Fruit fly (Drosophila melanogaster) whole organism, embryonic: ENCODE measurements around the gene Cys.

Source experiments
- Asciz ChIP-seq: fragments of 200-800 bp; sonication (Bioruptor generic); optimal IDR thresholded peaks from 2 replicates; lab custom pipeline; 2017; ENCODE audit warnings: missing biosample characterization, mild to moderate bottlenecking, missing genetic modification characterization, missing genetic modification reagents
- CG10147 ChIP-seq: fragments of 200-800 bp; sonication (Bioruptor generic); optimal IDR thresholded peaks from 2 replicates; lab custom pipeline; 2019; ENCODE audit warnings: missing biosample characterization, mild to moderate bottlenecking, missing genetic modification characterization, moderate library complexity
- CG10565 ChIP-seq: fragments of 200-800 bp; sonication (Bioruptor generic); optimal IDR thresholded peaks from 3 replicates; lab custom pipeline; 2016; ENCODE audit warnings: missing biosample characterization, mild to moderate bottlenecking, missing genetic modification characterization
- CG1233 ChIP-seq: fragments of 200-800 bp; sonication (Bioruptor generic); optimal IDR thresholded peaks from 4 replicates; lab custom pipeline; 2018; ENCODE audit warnings: missing biosample characterization, mild to moderate bottlenecking, missing genetic modification characterization
- CG13123 ChIP-seq: fragments of 200-800 bp; sonication (Bioruptor generic); optimal IDR thresholded peaks from 2 replicates; lab custom pipeline; 2016; ENCODE audit warnings: missing biosample characterization, missing genetic modification characterization
- CG14050 ChIP-seq: fragments of 200-800 bp; sonication (Bioruptor generic); IDR thresholded peaks from 3 replicates; pipeline ENCODE4 v1.3.6; 2022; ENCODE audit warnings: missing biosample characterization, missing genetic modification characterization
- CG1529 ChIP-seq: fragments of 200-800 bp; sonication (Bioruptor generic); optimal IDR thresholded peaks from 3 replicates; lab custom pipeline; 2018; ENCODE audit warnings: missing biosample characterization, missing genetic modification characterization
- CG15514 ChIP-seq: fragments of 200-800 bp; sonication (Bioruptor generic); optimal IDR thresholded peaks from 3 replicates; lab custom pipeline; 2017; ENCODE audit warnings: missing biosample characterization, missing genetic modification characterization, mild to moderate bottlenecking, moderate library complexity, missing genetic modification reagents
- CG16863 ChIP-seq: fragments of 200-800 bp; sonication (Bioruptor generic); optimal IDR thresholded peaks from 3 replicates; lab custom pipeline; 2016; ENCODE audit warnings: missing biosample characterization, missing genetic modification characterization
- CG17186 ChIP-seq: fragments of 200-800 bp; sonication (Bioruptor generic); optimal IDR thresholded peaks from 3 replicates; lab custom pipeline; 2017; ENCODE audit warnings: missing biosample characterization, missing genetic modification reagents, missing genetic modification characterization
- CG2129 ChIP-seq: fragments of 200-800 bp; sonication (Bioruptor generic); IDR thresholded peaks from 2 replicates; pipeline ENCODE4 v1.3.6; 2022; ENCODE audit warnings: missing biosample characterization, missing genetic modification characterization; ENCODE audit not compliant: partially characterized antibody
- CG2199 ChIP-seq: fragments of 200-800 bp; sonication (Bioruptor generic); IDR thresholded peaks from 3 replicates; pipeline ENCODE4 v1.3.6; 2022; ENCODE audit warnings: missing biosample characterization, missing genetic modification characterization
- CG33557 ChIP-seq: fragments of 200-800 bp; sonication (Bioruptor generic); optimal IDR thresholded peaks from 2 replicates; lab custom pipeline; 2019; ENCODE audit warnings: missing biosample characterization, mild to moderate bottlenecking, missing genetic modification characterization, moderate library complexity
- CG3995 ChIP-seq: fragments of 200-800 bp; sonication (Bioruptor generic); optimal IDR thresholded peaks from 3 replicates; lab custom pipeline; 2016; ENCODE audit warnings: missing biosample characterization, missing genetic modification characterization
- CG4282 ChIP-seq: fragments of 200-800 bp; sonication (Bioruptor generic); optimal IDR thresholded peaks from 2 replicates; lab custom pipeline; 2016; ENCODE audit warnings: missing biosample characterization, missing genetic modification characterization
- CG4360 ChIP-seq: fragments of 200-800 bp; sonication (Bioruptor generic); IDR thresholded peaks from 2 replicates; pipeline ENCODE4 v1.3.6; 2022; ENCODE audit warnings: missing biosample characterization, missing genetic modification characterization
- CG43689 ChIP-seq: fragments of 200-800 bp; sonication (Bioruptor generic); IDR thresholded peaks from 2 replicates; pipeline ENCODE4 v1.3.6; 2022; ENCODE audit warnings: missing biosample characterization, missing genetic modification characterization
- CG4617 ChIP-seq: fragments of 200-800 bp; sonication (Bioruptor generic); optimal IDR thresholded peaks from 3 replicates; lab custom pipeline; 2016; ENCODE audit warnings: missing biosample characterization, missing genetic modification characterization, borderline replicate concordance
- CG6175 ChIP-seq: fragments of 200-800 bp; sonication (Bioruptor generic); IDR thresholded peaks from 3 replicates; pipeline ENCODE4 v1.3.6; 2022; ENCODE audit warnings: missing biosample characterization, missing genetic modification characterization
- CG6272 ChIP-seq: fragments of 200-800 bp; sonication (Bioruptor generic); IDR thresholded peaks from 2 replicates; pipeline ENCODE4 v1.3.6; 2022; ENCODE audit warnings: missing biosample characterization, missing genetic modification characterization
- CG6791 ChIP-seq: fragments of 200-800 bp; sonication (Bioruptor generic); IDR thresholded peaks from 3 replicates; pipeline ENCODE4 v1.3.6; 2022; ENCODE audit warnings: missing biosample characterization, missing genetic modification characterization; ENCODE audit not compliant: partially characterized antibody
- CG7928 ChIP-seq: fragments of 200-800 bp; sonication (Bioruptor generic); optimal IDR thresholded peaks from 2 replicates; lab custom pipeline; 2017; ENCODE audit warnings: missing biosample characterization, mild to moderate bottlenecking, missing genetic modification characterization
- CG7963 ChIP-seq: fragments of 200-800 bp; sonication (Bioruptor generic); IDR thresholded peaks from 3 replicates; pipeline ENCODE4 v1.3.6; 2022; ENCODE audit warnings: missing biosample characterization, missing genetic modification characterization; ENCODE audit not compliant: partially characterized antibody
- Gsc ChIP-seq: fragments of 200-800 bp; sonication (Bioruptor generic); IDR thresholded peaks from 2 replicates; pipeline ENCODE4 v1.3.6; 2022; ENCODE audit warnings: missing biosample characterization, missing genetic modification characterization
- H15 ChIP-seq: fragments of 200-800 bp; sonication (Bioruptor generic); IDR thresholded peaks from 3 replicates; pipeline ENCODE4 v1.3.6; 2022; ENCODE audit warnings: missing biosample characterization, missing genetic modification characterization
- HHEX ChIP-seq: fragments of 200-800 bp; sonication (Bioruptor generic); optimal IDR thresholded peaks from 3 replicates; lab custom pipeline; 2017; ENCODE audit warnings: missing biosample characterization, mild to moderate bottlenecking, missing genetic modification characterization, missing genetic modification reagents
- MESR4 ChIP-seq: fragments of 200-800 bp; sonication (Bioruptor generic); optimal IDR thresholded peaks from 2 replicates; lab custom pipeline; 2018; ENCODE audit warnings: missing biosample characterization, mild to moderate bottlenecking, missing genetic modification characterization, moderate library complexity
- Neu2 ChIP-seq: fragments of 200-800 bp; sonication (Bioruptor generic); optimal IDR thresholded peaks from 3 replicates; lab custom pipeline; 2016; ENCODE audit warnings: missing biosample characterization, missing genetic modification characterization, borderline replicate concordance
- Ravus ChIP-seq: fragments of 200-800 bp; sonication (Bioruptor generic); IDR thresholded peaks from 2 replicates; pipeline ENCODE4 v1.3.6; 2022; ENCODE audit warnings: missing biosample characterization, missing genetic modification characterization
- Rfx ChIP-seq: fragments of 200-800 bp; sonication (Bioruptor generic); IDR thresholded peaks from 2 replicates; pipeline ENCODE4 v1.3.6; 2022; ENCODE audit warnings: missing biosample characterization, missing genetic modification characterization
- Vsx1 ChIP-seq: fragments of 200-800 bp; sonication (Bioruptor generic); optimal IDR thresholded peaks from 2 replicates; lab custom pipeline; 2017; ENCODE audit warnings: missing biosample characterization, mild to moderate bottlenecking, missing genetic modification characterization, missing genetic modification reagents
- bcd ChIP-seq: fragments of 200-800 bp; sonication (Bioruptor generic); optimal IDR thresholded peaks from 2 replicates; lab custom pipeline; 2017; ENCODE audit warnings: missing biosample characterization, mild to moderate bottlenecking, missing genetic modification characterization
- croc ChIP-seq: fragments of 200-800 bp; sonication (Bioruptor generic); conservative IDR thresholded peaks from 3 replicates; pipeline ENCODE4 v1.3.6; 2022; ENCODE audit warnings: missing biosample characterization, missing genetic modification characterization
- dati ChIP-seq: fragments of 200-800 bp; sonication (Bioruptor generic); IDR thresholded peaks from 2 replicates; pipeline ENCODE4 v1.3.6; 2022; ENCODE audit warnings: missing biosample characterization, missing genetic modification characterization
- dmrt99B ChIP-seq: fragments of 200-800 bp; sonication (Bioruptor generic); optimal IDR thresholded peaks from 2 replicates; lab custom pipeline; 2018; ENCODE audit warnings: missing biosample characterization, mild to moderate bottlenecking, missing genetic modification characterization, moderate library complexity
- ftz-f1 ChIP-seq: fragments of 200-800 bp; sonication (Bioruptor generic); optimal IDR thresholded peaks from 2 replicates; lab custom pipeline; 2016; ENCODE audit warnings: missing biosample characterization, missing genetic modification characterization
- gcm2 ChIP-seq: fragments of 200-800 bp; sonication (Bioruptor generic); optimal IDR thresholded peaks from 2 replicates; lab custom pipeline; 2016; ENCODE audit warnings: missing biosample characterization, missing genetic modification characterization
- hth ChIP-seq: fragments of >200 bp; optimal IDR thresholded peaks from 2 replicates; lab custom pipeline; 2017; ENCODE audit warnings: inconsistent platforms
- kah ChIP-seq: fragments of 200-800 bp; sonication (Bioruptor generic); optimal IDR thresholded peaks from 2 replicates; lab custom pipeline; 2018; ENCODE audit warnings: missing biosample characterization, mild to moderate bottlenecking, missing genetic modification characterization
- lab ChIP-seq: fragments of 200-800 bp; sonication (Bioruptor generic); optimal IDR thresholded peaks from 3 replicates; lab custom pipeline; 2017; ENCODE audit warnings: missing biosample characterization, missing genetic modification characterization, mild to moderate bottlenecking, moderate library complexity, missing genetic modification reagents
- lilli ChIP-seq: fragments of 200-800 bp; sonication (Bioruptor generic); optimal IDR thresholded peaks from 3 replicates; lab custom pipeline; 2016; ENCODE audit warnings: missing biosample characterization, missing genetic modification characterization
- prd ChIP-seq, 3 experiments: fragments of >200 bp in 2 of 3; fragments of 200-800 bp in 1 of 3; sonication (Bioruptor generic) in 1 of 3; optimal IDR thresholded peaks in 2 of 3; IDR thresholded peaks in 1 of 3; 2 replicates in 2 of 3; 3 replicates in 1 of 3; pipeline versions ENCODE4 v1.3.6 to Lab custom; 2017 to 2022; ENCODE audit warnings: missing biosample characterization in 1 of 3, missing genetic modification characterization in 1 of 3
- pros ChIP-seq: fragments of 200-800 bp; sonication (Bioruptor generic); optimal IDR thresholded peaks from 3 replicates; lab custom pipeline; 2019; ENCODE audit warnings: missing biosample characterization, mild to moderate bottlenecking, missing genetic modification characterization, moderate library complexity
- salm ChIP-seq: fragments of 200-800 bp; sonication (Bioruptor generic); optimal IDR thresholded peaks from 2 replicates; lab custom pipeline; 2018; ENCODE audit warnings: missing biosample characterization, mild to moderate bottlenecking, missing genetic modification characterization
- sens ChIP-seq: fragments of 200-800 bp; sonication (Bioruptor generic); peaks from one replicate; lab custom pipeline; 2016; ENCODE audit warnings: missing biosample characterization, missing genetic modification characterization
- slbo ChIP-seq: fragments of 200-800 bp; sonication (Bioruptor generic); IDR thresholded peaks from 2 replicates; pipeline ENCODE4 v1.3.6; 2022; ENCODE audit warnings: missing biosample characterization, missing genetic modification characterization
- sob ChIP-seq: fragments of 200-800 bp; sonication (Bioruptor generic); IDR thresholded peaks from 2 replicates; pipeline ENCODE4 v1.3.6; 2022; ENCODE audit warnings: missing biosample characterization, missing genetic modification characterization
- ssp ChIP-seq: fragments of 200-800 bp; sonication (Bioruptor generic); IDR thresholded peaks from 2 replicates; pipeline ENCODE4 v1.3.6; 2022; ENCODE audit warnings: missing biosample characterization, missing genetic modification characterization
- stc ChIP-seq: fragments of 200-800 bp; sonication (Bioruptor generic); IDR thresholded peaks from 2 replicates; pipeline ENCODE4 v1.3.6; 2022; ENCODE audit warnings: missing biosample characterization, missing genetic modification characterization
- yki ChIP-seq: fragments of >200 bp; optimal IDR thresholded peaks from 3 replicates; lab custom pipeline; 2018

The Cys gene

dm6 chr3R:14558383-14558883 is 11.0 kb downstream of the Cys start (continued):
- TF ChIP-seq lab (GFP tag; lab: Kevin White, UChicago) (peak; percentile 96), dati (GFP tag; lab: Robert Waterston, UW) (peak; percentile 50; the same call in 1 of the 2 replicates), croc (GFP tag; lab: Robert Waterston, UW) (peak; percentile 77), CG6272 (GFP tag; lab: Robert Waterston, UW) (peak; percentile 67), CG4282 (peak; percentile 67), Neu2 (peak; percentile 30), MESR4 (peak; percentile 23), CG7963 (no peak), H15 (peak; percentile 81), CG6791 (no peak), CG15514 (GFP tag; lab: Kevin White, UChicago) (peak; percentile 84), CG2129 (GFP tag; lab: Robert Waterston, UW) (no peak), ssp (GFP tag; lab: Robert Waterston, UW) (peak; percentile 74), sob (GFP tag; lab: Robert Waterston, UW) (peak; percentile 86), sens (GFP tag; lab: Kevin White, UChicago) (peak; percentile 98), salm (tag; lab: Kevin White, UChicago) (peak; percentile 91), CG1233 (peak; percentile 89), CG1529 (peak; percentile 88), prd (optimal IDR thresholded peaks at IDR 0.05; lab: Kevin White, UChicago) (no peak), prd (GFP tag; IDR thresholded peaks at IDR 0.05; lab: Robert Waterston, UW) (peak; percentile 84), dmrt99B (tag; lab: Kevin White, UChicago) (peak; percentile 96), Gsc (GFP tag; lab: Robert Waterston, UW) (0 out of 2 replicates have a peak, but pooled peaks have one; percentile 36), hth (lab: Kevin White, UChicago) (no peak), CG2199 (peak; percentile 78; the same call in 1 of the 3 replicates), CG13123 (peak; percentile 57), Ravus (peak; percentile 62), CG14050 (GFP tag; lab: Robert Waterston, UW) (peak; percentile 86), Asciz (GFP tag; lab: Kevin White, UChicago) (peak; percentile 93), CG7928 (peak; percentile 73), Vsx1 (peak; percentile 86), CG6175 (GFP tag; lab: Robert Waterston, UW) (peak; percentile 39; the same call in 1 of the 3 replicates), CG4360 (GFP tag; lab: Robert Waterston, UW) (peak; percentile 47), bcd (GFP tag; lab: Kevin White, UChicago) (peak; percentile 94), CG17186 (GFP tag; lab: Kevin White, UChicago) (peak; percentile 64), ftz-f1 (GFP tag; lab: Kevin White, UChicago) (peak; percentile 93), gcm2 (GFP tag; lab: Kevin White, UChicago) (peak; percentile 72), slbo (GFP tag; lab: Robert Waterston, UW) (peak; percentile 81), CG3995 (GFP tag; lab: Kevin White, UChicago) (peak; percentile 67), CG4617 (GFP tag; lab: Kevin White, UChicago) (peak; percentile 59), HHEX (GFP tag; lab: Kevin White, UChicago) (peak; percentile 94), CG10565 (GFP tag; lab: Kevin White, UChicago) (peak; percentile 52), stc (peak; percentile 89), CG43689 (GFP tag; lab: Robert Waterston, UW) (peak; percentile 57; the same call in 1 of the 2 replicates), CG16863 (GFP tag; lab: Kevin White, UChicago) (peak; percentile 86), Rfx (GFP tag; lab: Robert Waterston, UW) (peak; percentile 87), yki (lab: Kevin White, UChicago) (no peak), CG33557 (GFP tag; lab: Kevin White, UChicago) (no peak), CG10147 (GFP tag; lab: Kevin White, UChicago) (peak; percentile 94), pros (GFP tag; lab: Kevin White, UChicago) (peak; percentile 39), lilli (GFP tag; lab: Kevin White, UChicago) (peak; percentile 94), kah (GFP tag; lab: Kevin White, UChicago) (peak; percentile 85)
